Worm (Caenorhabditis elegans) whole organism, L3 larva: Measurements from ENCODE around the gene nlp-66.
A peak's percentile ranks its signal among the peaks of the same experiment; 100 is the strongest.

Experiments used
- R02D3.7 ChIP-seq: fragments of 150-350 bp; optimal IDR thresholded peaks from 2 replicates; lab custom pipeline; 2014; ENCODE audit warnings: missing biosample characterization, missing genetic modification characterization
- ZK546.5 ChIP-seq: sonication (generic microtip); optimal IDR thresholded peaks from 2 replicates; lab custom pipeline; 2017; ENCODE audit warnings: missing biosample characterization, missing genetic modification characterization
- aly-2 ChIP-seq: fragments of 150-350 bp; optimal IDR thresholded peaks from 2 replicates; lab custom pipeline; 2014; ENCODE audit warnings: missing biosample characterization, missing genetic modification characterization
- ama-1 ChIP-seq: fragments of 150-350 bp; optimal IDR thresholded peaks from 2 replicates; lab custom pipeline; 2018
- ceh-16 ChIP-seq: sonication (generic microtip); optimal IDR thresholded peaks from 2 replicates; lab custom pipeline; 2017; ENCODE audit warnings: missing biosample characterization, missing genetic modification characterization
- ceh-28 ChIP-seq: fragments of 150-350 bp; optimal IDR thresholded peaks from 2 replicates; lab custom pipeline; 2014; ENCODE audit warnings: missing biosample characterization, missing genetic modification reagents, missing genetic modification characterization
- ceh-82 ChIP-seq: fragments of 150-350 bp; optimal IDR thresholded peaks from 2 replicates; lab custom pipeline; 2014; ENCODE audit warnings: missing biosample characterization, missing genetic modification characterization
- ceh-9 ChIP-seq: sonication (generic microtip); optimal IDR thresholded peaks from 2 replicates; lab custom pipeline; 2018; ENCODE audit warnings: missing biosample characterization, missing genetic modification characterization
- daf-12 ChIP-seq: fragments of 150-350 bp; optimal IDR thresholded peaks from 2 replicates; lab custom pipeline; 2014; ENCODE audit warnings: missing biosample characterization, missing genetic modification reagents, missing genetic modification characterization
- egl-27 ChIP-seq: sonication (generic microtip); optimal IDR thresholded peaks from 4 replicates; lab custom pipeline; 2017; ENCODE audit warnings: missing biosample characterization, missing genetic modification reagents, missing genetic modification characterization
- egl-5 ChIP-seq: fragments of 150-350 bp; optimal IDR thresholded peaks from 2 replicates; lab custom pipeline; 2017; ENCODE audit warnings: missing biosample characterization, missing genetic modification reagents, missing genetic modification characterization, inconsistent platforms
- elt-1 ChIP-seq: fragments of 150-350 bp; optimal IDR thresholded peaks from 2 replicates; lab custom pipeline; 2014; ENCODE audit warnings: missing biosample characterization, missing genetic modification characterization
- elt-2 ChIP-seq: sonication (generic microtip); optimal IDR thresholded peaks from 2 replicates; lab custom pipeline; 2016; ENCODE audit warnings: missing genetic modification reagents, mild to moderate bottlenecking, missing genetic modification characterization, missing compliant biosample characterization
- elt-3 ChIP-seq, 3 experiments: fragments of 150-350 bp in 1 of 3; sonication (generic microtip) in 2 of 3; optimal IDR thresholded peaks; 2 replicates in 2 of 3; 4 replicates in 1 of 3; lab custom pipeline; 2014 to 2017; ENCODE audit warnings: missing biosample characterization in 3 of 3, missing genetic modification characterization in 3 of 3
- eor-1 ChIP-seq, 2 experiments: fragments of 150-350 bp; optimal IDR thresholded peaks; 2 replicates each; lab custom pipeline; 2014 to 2018; ENCODE audit warnings: missing biosample characterization in 2 of 2, missing genetic modification characterization in 2 of 2
- fkh-10 ChIP-seq: sonication (generic microtip); optimal IDR thresholded peaks from 2 replicates; lab custom pipeline; 2017; ENCODE audit warnings: missing biosample characterization, missing genetic modification reagents, missing genetic modification characterization
- fkh-2 ChIP-seq: fragments of 150-350 bp; optimal IDR thresholded peaks from 2 replicates; lab custom pipeline; 2014; ENCODE audit warnings: missing biosample characterization, missing genetic modification reagents, missing genetic modification characterization
- fos-1 ChIP-seq: fragments of 150-350 bp; optimal IDR thresholded peaks from 2 replicates; lab custom pipeline; 2014; ENCODE audit warnings: missing biosample characterization, missing genetic modification characterization
- hmg-11 ChIP-seq: sonication (generic microtip); optimal IDR thresholded peaks from 2 replicates; lab custom pipeline; 2016; ENCODE audit warnings: missing genetic modification characterization, missing compliant biosample characterization
- jun-1 ChIP-seq: fragments of 150-350 bp; optimal IDR thresholded peaks from 2 replicates; lab custom pipeline; 2014; ENCODE audit warnings: missing biosample characterization, missing genetic modification reagents, missing genetic modification characterization
- lin-15B ChIP-seq: fragments of 150-350 bp; optimal IDR thresholded peaks from 2 replicates; lab custom pipeline; 2014; ENCODE audit warnings: missing biosample characterization, missing genetic modification characterization
- lin-39 ChIP-seq: fragments of 150-350 bp; optimal IDR thresholded peaks from 2 replicates; lab custom pipeline; 2018; ENCODE audit warnings: missing biosample characterization, missing genetic modification reagents, missing genetic modification characterization
- lsy-12 ChIP-seq: sonication (generic microtip); optimal IDR thresholded peaks from 2 replicates; lab custom pipeline; 2016; ENCODE audit warnings: mild to moderate bottlenecking, missing genetic modification characterization, missing compliant biosample characterization
- mdl-1 ChIP-seq: fragments of 150-350 bp; optimal IDR thresholded peaks from 2 replicates; lab custom pipeline; 2014; ENCODE audit warnings: missing biosample characterization, missing genetic modification characterization
- mml-1 ChIP-seq: fragments of 150-350 bp; sonication (generic microtip); optimal IDR thresholded peaks from 3 replicates; lab custom pipeline; 2014; ENCODE audit warnings: missing biosample characterization, missing genetic modification characterization
- nfya-1 ChIP-seq: sonication (generic microtip); optimal IDR thresholded peaks from 2 replicates; lab custom pipeline; 2017; ENCODE audit warnings: missing genetic modification characterization, mild to moderate bottlenecking, missing compliant biosample characterization, antibody characterized with exemption, moderate library complexity; ENCODE audit not compliant: insufficient read depth
- nhr-11 ChIP-seq: fragments of 150-350 bp; optimal IDR thresholded peaks from 2 replicates; lab custom pipeline; 2014; ENCODE audit warnings: missing biosample characterization, missing genetic modification characterization
- nhr-12 ChIP-seq: fragments of 150-350 bp; optimal IDR thresholded peaks from 2 replicates; lab custom pipeline; 2014; ENCODE audit warnings: missing biosample characterization, missing genetic modification characterization
- nhr-23 ChIP-seq: fragments of 150-350 bp; optimal IDR thresholded peaks from 2 replicates; lab custom pipeline; 2014; ENCODE audit warnings: missing biosample characterization, missing genetic modification reagents, missing genetic modification characterization
- nhr-237 ChIP-seq: fragments of 150-350 bp; optimal IDR thresholded peaks from 2 replicates; lab custom pipeline; 2014; ENCODE audit warnings: missing biosample characterization, missing genetic modification characterization
- nhr-25 ChIP-seq: sonication (generic microtip); optimal IDR thresholded peaks from 2 replicates; lab custom pipeline; 2017; ENCODE audit warnings: missing biosample characterization, missing genetic modification characterization
- nhr-28 ChIP-seq: fragments of 150-350 bp; optimal IDR thresholded peaks from 2 replicates; lab custom pipeline; 2014; ENCODE audit warnings: missing biosample characterization, missing genetic modification characterization
- nhr-43 ChIP-seq: sonication (generic microtip); optimal IDR thresholded peaks from 2 replicates; lab custom pipeline; 2016; ENCODE audit warnings: mild to moderate bottlenecking, missing genetic modification characterization, missing compliant biosample characterization; ENCODE audit not compliant: poor library complexity, severe bottlenecking
- nhr-67 ChIP-seq: fragments of 150-350 bp; optimal IDR thresholded peaks from 2 replicates; lab custom pipeline; 2014; ENCODE audit warnings: missing biosample characterization, missing genetic modification characterization
- nhr-76 ChIP-seq: fragments of 150-350 bp; sonication (generic microtip); optimal IDR thresholded peaks from 5 replicates; lab custom pipeline; 2014; ENCODE audit warnings: missing biosample characterization, missing genetic modification characterization
- nhr-77 ChIP-seq: fragments of 150-350 bp; optimal IDR thresholded peaks from 2 replicates; lab custom pipeline; 2014; ENCODE audit warnings: missing biosample characterization, missing genetic modification characterization
- pha-4 ChIP-seq: fragments of 150-350 bp; optimal IDR thresholded peaks from 2 replicates; lab custom pipeline; 2014; ENCODE audit warnings: missing biosample characterization, missing genetic modification reagents, missing genetic modification characterization
- pqm-1 ChIP-seq: fragments of 150-350 bp; optimal IDR thresholded peaks from 2 replicates; lab custom pipeline; 2017; ENCODE audit warnings: missing biosample characterization, missing genetic modification characterization, inconsistent platforms
- sea-2 ChIP-seq: fragments of 150-350 bp; sonication (generic microtip); optimal IDR thresholded peaks from 4 replicates; lab custom pipeline; 2014; ENCODE audit warnings: missing biosample characterization, missing genetic modification reagents, missing genetic modification characterization
- skn-1 ChIP-seq: fragments of 150-350 bp; optimal IDR thresholded peaks from 2 replicates; lab custom pipeline; 2014; ENCODE audit warnings: missing biosample characterization, missing genetic modification characterization
- snpc-4 ChIP-seq: fragments of 150-350 bp; optimal IDR thresholded peaks from 2 replicates; lab custom pipeline; 2014; ENCODE audit warnings: missing biosample characterization, missing genetic modification characterization
- tbx-2 ChIP-seq: sonication (generic microtip); optimal IDR thresholded peaks from 2 replicates; lab custom pipeline; 2016; ENCODE audit warnings: mild to moderate bottlenecking, missing genetic modification characterization, missing compliant biosample characterization
- unc-39 ChIP-seq: sonication (generic microtip); optimal IDR thresholded peaks from 4 replicates; lab custom pipeline; 2017; ENCODE audit warnings: missing biosample characterization, missing genetic modification characterization
- unc-62 ChIP-seq: fragments of 150-350 bp; sonication (generic microtip); optimal IDR thresholded peaks from 4 replicates; lab custom pipeline; 2014; ENCODE audit warnings: missing biosample characterization, missing genetic modification reagents, missing genetic modification characterization
- zag-1 ChIP-seq: fragments of 150-350 bp; optimal IDR thresholded peaks from 2 replicates; lab custom pipeline; 2014; ENCODE audit warnings: missing biosample characterization, missing genetic modification characterization
- ztf-11 ChIP-seq: fragments of 150-350 bp; optimal IDR thresholded peaks from 2 replicates; lab custom pipeline; 2014; ENCODE audit warnings: missing biosample characterization, missing genetic modification characterization
- ztf-4 ChIP-seq: fragments of 150-350 bp; optimal IDR thresholded peaks from 2 replicates; lab custom pipeline; 2014; ENCODE audit warnings: missing biosample characterization, missing genetic modification characterization

The nlp-66 gene

ce11 chrX:11097343-11097742 is 19.3 kb downstream of the nlp-66 start:
- no peak for TF ChIP-seq nhr-12 (tag; lab: Kevin White, UChicago)
- TF ChIP-seq tbx-2 (tag; lab: Kevin White, UChicago) = no peak
- TF ChIP-seq nfya-1 = no peak
- no peak for TF ChIP-seq ZK546.5 (tag; lab: Kevin White, UChicago)
- no peak for TF ChIP-seq nhr-67
- TF ChIP-seq fkh-2 (tag; lab: Kevin White, UChicago) = no peak
- no peak for TF ChIP-seq unc-39 (tag; lab: Kevin White, UChicago)
- no peak for TF ChIP-seq ceh-82 (tag; lab: Kevin White, UChicago)
- no peak for TF ChIP-seq nhr-76 (tag; lab: Kevin White, UChicago)
- TF ChIP-seq eor-1 (tag; optimal IDR thresholded peaks at IDR 0.05; lab: Kevin White, UChicago) = no peak
- TF ChIP-seq hmg-11 (tag; lab: Kevin White, UChicago) = no peak
- TF ChIP-seq mml-1 (tag; lab: Kevin White, UChicago) = no peak
- no peak for TF ChIP-seq lin-39
- TF ChIP-seq elt-2 = no peak
- TF ChIP-seq, all 47 proteins: peak for 0

ce11 chrX:11095480-11095879 is 21.1 kb downstream of the nlp-66 start:
- no peak for TF ChIP-seq daf-12 (tag; lab: Kevin White, UChicago)
- TF ChIP-seq nhr-77 (tag; lab: Kevin White, UChicago) = peak; percentile 63
- peak; percentile 19 for TF ChIP-seq pqm-1 (tag; lab: Kevin White, UChicago)
- peak; percentile 70 for TF ChIP-seq egl-5 (tag; lab: Kevin White, UChicago)
- TF ChIP-seq skn-1 = peak; percentile 65
- no peak for TF ChIP-seq unc-39 (tag; lab: Kevin White, UChicago)
- no peak for TF ChIP-seq ceh-9 (tag; lab: Kevin White, UChicago)
- TF ChIP-seq nhr-23 (tag; lab: Kevin White, UChicago) = peak; percentile 61
- TF ChIP-seq sea-2 (GFP tag; lab: Kevin White, UChicago) = no peak
- peak; percentile 67 for TF ChIP-seq ceh-28
- no peak for TF ChIP-seq ZK546.5 (tag; lab: Kevin White, UChicago)
- no peak for TF ChIP-seq elt-1 (tag; lab: Kevin White, UChicago)
- peak; percentile 92 for TF ChIP-seq nhr-43 (tag; lab: Kevin White, UChicago)
- TF ChIP-seq nhr-237 (tag; lab: Kevin White, UChicago) = no peak
- no peak for TF ChIP-seq nhr-76 (tag; lab: Kevin White, UChicago)
- TF ChIP-seq nhr-67 = no peak
- no peak for TF ChIP-seq ceh-16
- TF ChIP-seq hmg-11 (tag; lab: Kevin White, UChicago) = peak; percentile 92
- no peak for TF ChIP-seq nhr-28 (tag; lab: Kevin White, UChicago)
- peak; percentile 69 for TF ChIP-seq nhr-25
- TF ChIP-seq R02D3.7 (tag; lab: Kevin White, UChicago) = peak; percentile 30
- no peak for TF ChIP-seq ama-1 (lab: Kevin White, UChicago)
- TF ChIP-seq zag-1 (tag; lab: Kevin White, UChicago) = no peak
- TF ChIP-seq elt-3 (tag; optimal IDR thresholded peaks at IDR 0.05; lab: Kevin White, UChicago) = peak in 1 of 3 experiments; percentile 58
- TF ChIP-seq ztf-11 (tag; lab: Kevin White, UChicago) = no peak
- TF ChIP-seq fkh-10 (GFP tag; lab: Kevin White, UChicago) = no peak
- TF ChIP-seq lin-39 = peak; percentile 76
- peak; percentile 6 for TF ChIP-seq egl-27 (tag; lab: Kevin White, UChicago)
- peak; percentile 47 for TF ChIP-seq pha-4
- TF ChIP-seq aly-2 (tag; lab: Kevin White, UChicago) = no peak
- TF ChIP-seq mml-1 (tag; lab: Kevin White, UChicago) = no peak
- TF ChIP-seq mdl-1 (tag; lab: Kevin White, UChicago) = no peak
- TF ChIP-seq elt-2 = peak; percentile 46
- peak; percentile 80 for TF ChIP-seq ceh-82 (tag; lab: Kevin White, UChicago)
- TF ChIP-seq eor-1 (tag; optimal IDR thresholded peaks at IDR 0.05; lab: Kevin White, UChicago) = no peak
- no peak for TF ChIP-seq unc-62 (GFP tag; lab: Kevin White, UChicago)
- TF ChIP-seq fos-1 (tag; lab: Kevin White, UChicago) = peak; percentile 2
- TF ChIP-seq lsy-12 (tag; lab: Kevin White, UChicago) = peak; percentile 87
- TF ChIP-seq snpc-4 (tag; lab: Kevin White, UChicago) = no peak
- TF ChIP-seq nhr-11 = no peak
- no peak for TF ChIP-seq fkh-2 (tag; lab: Kevin White, UChicago)
- peak; percentile 92 for TF ChIP-seq tbx-2 (tag; lab: Kevin White, UChicago)
- peak; percentile 16 for TF ChIP-seq lin-15B (tag; lab: Kevin White, UChicago)
- peak; percentile 69 for TF ChIP-seq jun-1 (tag; lab: Kevin White, UChicago)
- TF ChIP-seq nfya-1 = peak; percentile 66
- TF ChIP-seq nhr-12 (tag; lab: Kevin White, UChicago) = no peak
- TF ChIP-seq ztf-4 (tag; lab: Kevin White, UChicago) = peak; percentile 26
